Fruit fly (Drosophila melanogaster): Measurements from ENCODE around the gene ckd.

DNA sequence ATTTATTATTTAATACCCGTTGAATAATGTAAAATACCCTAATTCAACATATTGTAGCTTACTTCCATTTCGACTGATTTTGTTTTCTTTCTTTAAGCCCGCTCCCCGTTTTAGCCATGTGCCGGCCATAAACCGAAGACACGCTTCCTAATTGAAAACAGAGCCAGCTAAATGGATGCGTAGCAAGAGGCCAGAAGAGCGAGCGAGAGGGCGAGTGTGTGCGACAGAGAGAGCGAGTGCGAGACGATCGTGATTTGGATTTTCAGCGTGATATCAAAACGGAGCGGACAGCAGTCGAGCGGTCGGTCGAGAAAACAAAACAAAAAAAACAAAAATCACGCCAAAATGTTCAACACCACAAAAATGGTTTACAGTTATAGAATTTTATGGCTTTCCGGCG lies 8.6 kb downstream of the ckd start:
- TF ChIP-seq CG9139 (GFP tag; optimal IDR thresholded peaks at IDR 0.05) (no peak), CG15336 (GFP tag; IDR thresholded peaks at IDR 0.05) (no peak), achi (GFP tag; optimal IDR thresholded peaks at IDR 0.05) (no peak), Lpt (GFP tag; optimal IDR thresholded peaks at IDR 0.05) (no peak), CG3919 (GFP tag; optimal IDR thresholded peaks at IDR 0.05) (no peak), vri (GFP tag; optimal IDR thresholded peaks at IDR 0.05) (no peak), cyc (GFP tag; optimal IDR thresholded peaks at IDR 0.05) (no peak), CG6276 (GFP tag; optimal IDR thresholded peaks at IDR 0.05) (no peak), CG3032 (tag; optimal IDR thresholded peaks at IDR 0.05) (no peak), CG32006 (GFP tag; optimal IDR thresholded peaks at IDR 0.05) (no peak), CG4318 (GFP tag; optimal IDR thresholded peaks at IDR 0.05) (no peak)
